Worm (Caenorhabditis elegans) whole organism, L1 larva: ENCODE data around the gene ZK666.1.

Source experiments
- lin-15B ChIP-seq: fragments of 150-350 bp; sonication (generic microtip); optimal IDR thresholded peaks from 3 replicates; lab custom pipeline; 2014; ENCODE audit warnings: missing biosample characterization, missing genetic modification characterization
- lin-39 ChIP-seq: fragments of 150-350 bp; optimal IDR thresholded peaks from 2 replicates; lab custom pipeline; 2014; ENCODE audit warnings: missing biosample characterization, missing genetic modification reagents, missing genetic modification characterization
- pqm-1 ChIP-seq: sonication (generic microtip); optimal IDR thresholded peaks from 3 replicates; lab custom pipeline; 2017; ENCODE audit warnings: missing biosample characterization, missing genetic modification characterization

- TF ChIP-seq lin-15B (tag; lab: Kevin White, UChicago) (no peak), lin-39 (tag; lab: Kevin White, UChicago) (no peak), pqm-1 (tag; lab: Kevin White, UChicago) (no peak)
Observed at ce11 chrII:10437840-10438239, 33.3 kb downstream of the ZK666.1 start.
